Worm (Caenorhabditis elegans): ENCODE measurements around the gene str-69.
A peak's percentile ranks its signal among the peaks of the same experiment; 100 is the strongest.

str-69 gene

DNA sequence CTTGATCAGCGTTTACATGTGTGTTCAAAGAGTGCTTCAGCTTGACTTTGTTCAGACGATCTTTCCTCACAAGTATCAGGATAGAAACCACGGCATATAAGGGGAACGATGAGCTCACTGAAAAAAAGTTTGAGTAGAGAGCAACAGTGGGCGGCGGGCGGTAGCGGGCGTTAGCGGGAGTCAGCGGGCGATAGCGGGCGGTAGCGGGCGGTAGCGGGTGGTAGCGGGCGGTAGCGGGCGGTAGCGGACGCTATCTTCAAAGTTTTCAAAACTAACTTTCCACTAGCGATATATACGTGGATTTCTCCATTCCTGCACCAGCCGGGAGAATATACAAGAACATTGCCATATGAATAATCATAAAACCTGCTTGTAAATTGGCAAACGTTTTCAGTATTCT lies 39.5 kb upstream of the str-69 start:
- TF ChIP-seq zfh-2 (GFP tag; conservative IDR thresholded peaks at IDR 0.05) (peak; percentile 87), mxl-1 (tag; optimal IDR thresholded peaks at IDR 0.05) (no peak), ceh-91 (GFP tag; IDR thresholded peaks at IDR 0.05) (no peak), F52B5.7 (tag; optimal IDR thresholded peaks at IDR 0.05) (no peak), pbrm-1 (GFP tag; IDR thresholded peaks at IDR 0.05) (no peak), egrh-3 (GFP tag; IDR thresholded peaks at IDR 0.05) (peak; percentile 81; the same call in 1 of the 2 replicates), F33H1.4 (GFP tag; IDR thresholded peaks at IDR 0.05) (no peak), ekl-4 (GFP tag; IDR thresholded peaks at IDR 0.05) (no peak), sptf-2 (GFP tag; optimal IDR thresholded peaks at IDR 0.05) (no peak)

DNA sequence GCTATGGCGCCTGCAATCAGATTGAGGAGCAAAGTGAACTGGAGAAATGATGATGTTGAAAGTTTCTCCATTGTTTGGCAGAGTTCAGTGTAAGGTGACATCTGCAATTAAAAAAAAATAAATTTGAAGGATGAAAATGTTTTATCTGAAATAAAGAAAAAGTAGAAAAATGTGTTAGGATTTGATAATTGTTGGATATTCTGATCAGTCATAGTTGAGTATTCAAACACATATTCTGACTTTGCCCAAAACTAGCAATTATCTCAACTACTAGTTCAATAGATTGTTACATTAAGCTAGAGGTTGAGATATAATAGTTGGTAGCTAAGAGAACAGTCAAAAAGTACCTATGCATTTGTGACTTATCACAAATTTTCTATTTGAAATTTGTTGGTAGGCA lies 38.8 kb upstream of the str-69 start, which contains the start of gene srab-10:
srab-10 (minus strand) TSS at position 101 of the 400 bp plus-strand sequence.
- no peak for TF ChIP-seq nfyb-1 (GFP tag; IDR thresholded peaks at IDR 0.05)
- TF ChIP-seq F22D6.2 (tag; optimal IDR thresholded peaks at IDR 0.05): no peak
- TF ChIP-seq unc-62 (GFP tag; optimal IDR thresholded peaks at IDR 0.05): no peak
- no peak for TF ChIP-seq somi-1 (GFP tag; optimal IDR thresholded peaks at IDR 0.05)
- TF ChIP-seq fkh-3 (tag; optimal IDR thresholded peaks at IDR 0.05): no peak
- TF ChIP-seq let-607 (tag; optimal IDR thresholded peaks at IDR 0.05): no peak

DNA sequence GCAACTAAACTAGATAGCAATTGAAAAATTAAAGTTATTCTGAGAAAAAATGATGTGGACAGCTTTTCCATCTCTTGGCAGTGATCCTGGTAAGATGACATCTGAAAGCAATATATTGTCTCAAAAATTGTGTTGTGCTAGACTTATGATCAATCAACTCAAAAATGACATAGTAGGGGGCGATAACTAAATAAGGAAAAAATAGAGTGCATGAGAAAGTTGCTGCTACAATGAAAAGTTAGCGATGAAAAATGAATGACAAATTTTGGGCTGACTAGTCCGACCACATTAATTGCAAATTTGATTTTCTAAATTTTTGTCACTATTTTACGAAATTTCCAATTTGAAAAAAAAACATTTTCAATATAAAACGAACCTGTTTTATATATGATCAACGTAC lies 35.5 kb upstream of the str-69 start, which contains the start of gene srab-9:
srab-9 (minus strand) TSS at position 101 of the 400 bp plus-strand sequence.
- TF ChIP-seq somi-1 (GFP tag; optimal IDR thresholded peaks at IDR 0.05) (no peak), snpc-4 (GFP tag; optimal IDR thresholded peaks at IDR 0.05) (no peak), snpc-4 (tag; optimal IDR thresholded peaks at IDR 0.05) (no peak), lag-1 (GFP tag; IDR thresholded peaks at IDR 0.05) (no peak), tbx-9 (tag; optimal IDR thresholded peaks at IDR 0.05; ENCODE audit: borderline replicate concordance) (no peak), lin-35 (GFP tag; optimal IDR thresholded peaks at IDR 0.05) (no peak), egl-18 (GFP tag; IDR thresholded peaks at IDR 0.05) (no peak), K12H6.12 (tag; optimal IDR thresholded peaks at IDR 0.05) (no peak), Y67H2A.10 (GFP tag; conservative IDR thresholded peaks at IDR 0.05) (no peak), F57C9.4 (tag; optimal IDR thresholded peaks at IDR 0.05) (no peak), ceh-40 (GFP tag; IDR thresholded peaks at IDR 0.05) (no peak), F10E7.11 (tag; optimal IDR thresholded peaks at IDR 0.05) (no peak)

DNA sequence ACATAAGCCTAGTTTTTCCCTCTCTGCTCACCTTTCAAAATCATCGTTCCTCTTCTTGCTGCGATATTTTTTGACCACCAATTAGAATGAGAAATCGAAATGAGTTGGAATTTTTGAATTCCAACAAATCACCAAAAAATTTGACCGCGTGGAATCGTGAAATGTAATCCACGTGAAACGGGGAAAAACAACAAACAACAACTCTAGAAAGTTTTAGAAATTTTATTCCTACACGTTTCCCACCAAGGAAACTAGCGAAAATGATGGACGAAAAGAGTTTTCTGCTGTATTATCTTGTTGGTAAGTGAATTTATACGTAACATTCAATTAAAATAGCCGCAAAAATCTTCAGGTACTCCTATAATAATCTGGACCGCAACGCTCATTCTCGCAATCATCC lies 32.8 kb upstream of the str-69 start, which contains the start of the genes irld-3 and F02C9.1:
irld-3 (minus strand) TSS at position 101 of the 400 bp plus-strand sequence.
F02C9.1 (plus strand) TSS at position 216 of the 400 bp plus-strand sequence.
- TF ChIP-seq zfh-2 (GFP tag; conservative IDR thresholded peaks at IDR 0.05) (no peak), lin-40 (tag; optimal IDR thresholded peaks at IDR 0.05) (no peak), egl-18 (GFP tag; IDR thresholded peaks at IDR 0.05) (no peak), F10E7.11 (tag; optimal IDR thresholded peaks at IDR 0.05) (no peak), Y79H2A.3 (GFP tag; conservative IDR thresholded peaks at IDR 0.05) (no peak), Y56A3A.18 (GFP tag; IDR thresholded peaks at IDR 0.05) (no peak), him-1 (tag; optimal IDR thresholded peaks at IDR 0.05) (no peak), F57A8.1 (GFP tag; optimal IDR thresholded peaks at IDR 0.05) (no peak), nfya-1 (tag; optimal IDR thresholded peaks at IDR 0.05; ENCODE audit: borderline replicate concordance, insufficient read depth) (no peak)

DNA sequence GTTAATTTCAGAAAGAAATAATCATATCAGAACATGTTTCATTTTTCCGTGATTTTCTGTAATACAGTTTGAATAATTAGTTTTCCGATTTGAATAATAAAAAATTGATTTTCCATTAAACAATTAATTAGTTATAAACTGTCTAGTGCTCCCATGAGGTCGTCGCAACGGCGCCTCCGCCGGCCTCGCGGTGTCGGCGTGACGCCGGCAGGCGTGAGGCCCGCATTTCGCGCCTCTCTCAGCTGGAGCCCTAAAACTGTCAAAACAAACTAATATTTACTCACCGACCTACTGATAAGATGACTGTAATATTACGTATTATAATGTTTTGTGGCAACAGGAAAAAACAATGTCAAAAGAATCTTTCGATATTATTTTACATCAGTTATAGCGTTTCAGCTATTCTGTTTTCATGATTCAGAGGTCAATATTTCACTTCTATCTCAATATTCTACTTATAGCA lies 27.6 kb upstream of the str-69 start, which contains the start of gene F02C9.2:
F02C9.2 (plus strand) TSS at position 413 of the 463 bp plus-strand sequence.
- peak; percentile 41; the same call in 1 of the 2 replicates for TF ChIP-seq egrh-3 (GFP tag; IDR thresholded peaks at IDR 0.05)
- peak; percentile 81 for TF ChIP-seq zfh-2 (GFP tag; conservative IDR thresholded peaks at IDR 0.05)
- no peak for TF ChIP-seq D2030.7 (GFP tag; IDR thresholded peaks at IDR 0.05)
